Worm (Caenorhabditis elegans) whole organism, L4 larva: ENCODE measurements around the gene garr-1.

Experiments used
- D1046.2 ChIP-seq: fragments of 200-800 bp; sonication (Bioruptor generic); IDR thresholded peaks from 2 replicates; pipeline ENCODE4 v1.3.6; 2022; ENCODE audit warnings: missing genetic modification characterization, missing compliant biosample characterization
- F10B5.3 ChIP-seq: sonication (generic microtip); optimal IDR thresholded peaks from 2 replicates; lab custom pipeline; 2016; ENCODE audit warnings: mild to moderate bottlenecking, missing genetic modification characterization, missing compliant biosample characterization
- F26F4.8 ChIP-seq: fragments of 200-800 bp; sonication (Bioruptor generic); conservative IDR thresholded peaks from 2 replicates; pipeline ENCODE4 v1.3.6; 2022; ENCODE audit warnings: missing genetic modification characterization, missing compliant biosample characterization
- F49E8.2 ChIP-seq: sonication (generic microtip); optimal IDR thresholded peaks from 2 replicates; lab custom pipeline; 2016; ENCODE audit warnings: missing compliant biosample characterization, mild to moderate bottlenecking, missing genetic modification characterization, borderline replicate concordance
- Y48G9A.11 ChIP-seq: fragments of 200-800 bp; sonication (Bioruptor generic); IDR thresholded peaks from 2 replicates; pipeline ENCODE4 v1.3.6; 2022; ENCODE audit warnings: missing genetic modification reagents, missing genetic modification characterization, missing compliant biosample characterization
- Y75B8A.6 ChIP-seq: fragments of 200-800 bp; sonication (Bioruptor generic); IDR thresholded peaks from 2 replicates; pipeline ENCODE4 v1.3.6; 2022; ENCODE audit warnings: missing genetic modification reagents, missing genetic modification characterization, missing compliant biosample characterization
- aha-1 ChIP-seq: fragments of 150-350 bp; peaks from one replicate; lab custom pipeline; 2014; ENCODE audit warnings: missing biosample characterization, missing genetic modification characterization
- arid-1 ChIP-seq: fragments of 200-800 bp; sonication (Bioruptor generic); conservative IDR thresholded peaks from 2 replicates; pipeline ENCODE4 v1.3.6; 2022; ENCODE audit warnings: missing genetic modification reagents, missing genetic modification characterization, missing compliant biosample characterization
- ctbp-1 ChIP-seq: fragments of 200-800 bp; sonication (Bioruptor generic); IDR thresholded peaks from 2 replicates; pipeline ENCODE4 v1.3.6; 2022; ENCODE audit warnings: missing genetic modification reagents, missing genetic modification characterization, missing compliant biosample characterization
- daf-19 ChIP-seq: fragments of 200-800 bp; sonication (Bioruptor generic); conservative IDR thresholded peaks from 2 replicates; pipeline ENCODE4 v1.3.6; 2022; ENCODE audit warnings: missing genetic modification characterization, missing compliant biosample characterization
- dmd-6 ChIP-seq: fragments of 200-800 bp; sonication (Bioruptor generic); IDR thresholded peaks from 2 replicates; pipeline ENCODE4 v1.3.6; 2022; ENCODE audit warnings: missing genetic modification reagents, missing genetic modification characterization, missing compliant biosample characterization
- dpl-1 ChIP-seq: fragments of 150-350 bp; optimal IDR thresholded peaks from 2 replicates; lab custom pipeline; 2014; ENCODE audit warnings: missing biosample characterization, missing genetic modification reagents, missing genetic modification characterization
- duxl-1 ChIP-seq: sonication (generic microtip); optimal IDR thresholded peaks from 2 replicates; lab custom pipeline; 2016; ENCODE audit warnings: mild to moderate bottlenecking, missing genetic modification characterization, moderate library complexity, missing compliant biosample characterization; ENCODE audit not compliant: poor library complexity
- dve-1 ChIP-seq: sonication (generic microtip); optimal IDR thresholded peaks from 2 replicates; lab custom pipeline; 2017; ENCODE audit warnings: antibody characterized with exemption, mild to moderate bottlenecking, missing genetic modification characterization, missing compliant biosample characterization; ENCODE audit not compliant: insufficient read depth
- egl-43 ChIP-seq: fragments of 200-800 bp; sonication (Bioruptor generic); IDR thresholded peaks from 2 replicates; pipeline ENCODE4 v1.3.6; 2022; ENCODE audit warnings: missing genetic modification reagents, missing genetic modification characterization, missing compliant biosample characterization
- gei-8 ChIP-seq: fragments of 200-800 bp; sonication (Bioruptor generic); optimal IDR thresholded peaks from 2 replicates; lab custom pipeline; 2018; ENCODE audit warnings: mild to moderate bottlenecking, missing genetic modification characterization, missing compliant biosample characterization
- hif-1 ChIP-seq, 2 experiments: sonication (generic microtip); optimal IDR thresholded peaks; 2 replicates each; lab custom pipeline; 2016 to 2017; ENCODE audit warnings: missing compliant biosample characterization in 2 of 2, missing genetic modification characterization in 2 of 2, missing genetic modification reagents in 2 of 2, missing genotype in 2 of 2, mild to moderate bottlenecking in 1 of 2
- hlh-11 ChIP-seq: fragments of 200-800 bp; sonication (Bioruptor generic); optimal IDR thresholded peaks from 2 replicates; lab custom pipeline; 2018; ENCODE audit warnings: mild to moderate bottlenecking, missing genetic modification characterization, missing compliant biosample characterization
- hlh-30 ChIP-seq: sonication (generic microtip); optimal IDR thresholded peaks from 2 replicates; lab custom pipeline; 2017; ENCODE audit warnings: antibody characterized with exemption, mild to moderate bottlenecking, missing genetic modification characterization, missing compliant biosample characterization; ENCODE audit not compliant: insufficient read depth
- hmg-1.1 ChIP-seq: fragments of 200-800 bp; sonication (Bioruptor generic); IDR thresholded peaks from 2 replicates; pipeline ENCODE4 v1.3.6; 2022; ENCODE audit warnings: missing genetic modification reagents, missing genetic modification characterization, missing compliant biosample characterization
- lin-1 ChIP-seq: fragments of 200-800 bp; sonication (Bioruptor generic); IDR thresholded peaks from 2 replicates; pipeline ENCODE4 v1.3.6; 2022; ENCODE audit warnings: missing genetic modification reagents, missing genetic modification characterization, missing compliant biosample characterization
- lin-15B ChIP-seq: fragments of 150-350 bp; sonication (generic microtip); optimal IDR thresholded peaks from 3 replicates; lab custom pipeline; 2014; ENCODE audit warnings: missing biosample characterization, missing genetic modification characterization
- lin-38 ChIP-seq: fragments of 200-800 bp; sonication (Bioruptor generic); IDR thresholded peaks from 2 replicates; pipeline ENCODE4 v1.3.6; 2022; ENCODE audit warnings: missing genetic modification reagents, missing genetic modification characterization, missing compliant biosample characterization
- lsy-2 ChIP-seq, 2 experiments: fragments of 150-350 bp in 1 of 2; sonication (generic microtip) in 1 of 2; optimal IDR thresholded peaks; 2 replicates each; lab custom pipeline; 2014 to 2017; ENCODE audit warnings: missing biosample characterization in 2 of 2, missing genetic modification characterization in 2 of 2
- madf-5 ChIP-seq, 2 experiments: fragments of 200-800 bp; sonication (Bioruptor generic); IDR thresholded peaks; 2 replicates each; pipeline ENCODE4 v1.3.6; 2022; ENCODE audit warnings: missing compliant biosample characterization in 2 of 2, missing genetic modification characterization in 2 of 2
- mdl-1 ChIP-seq, 2 experiments: fragments of 150-350 bp in 1 of 2; sonication (generic microtip) in 1 of 2; optimal IDR thresholded peaks; 2 replicates each; lab custom pipeline; 2014 to 2017; ENCODE audit warnings: missing biosample characterization in 2 of 2, missing genetic modification characterization in 2 of 2
- mep-1 ChIP-seq: fragments of 150-350 bp; sonication (generic microtip); optimal IDR thresholded peaks from 3 replicates; lab custom pipeline; 2014; ENCODE audit warnings: missing biosample characterization, missing genetic modification characterization
- mes-2 ChIP-seq: sonication (generic microtip); optimal IDR thresholded peaks from 2 replicates; lab custom pipeline; 2016; ENCODE audit warnings: missing genotype, mild to moderate bottlenecking, missing genetic modification characterization, missing compliant biosample characterization; ENCODE audit not compliant: poor library complexity, severe bottlenecking
- mxl-2 ChIP-seq: fragments of 200-800 bp; sonication (Bioruptor generic); conservative IDR thresholded peaks from 2 replicates; pipeline ENCODE4 v1.3.6; 2022; ENCODE audit warnings: missing genetic modification reagents, missing genetic modification characterization, missing compliant biosample characterization
- mxl-3 ChIP-seq: fragments of 200-800 bp; sonication (Bioruptor generic); optimal IDR thresholded peaks from 2 replicates; lab custom pipeline; 2018; ENCODE audit warnings: mild to moderate bottlenecking, missing genetic modification characterization, missing compliant biosample characterization
- nhr-102 ChIP-seq: sonication (generic microtip); optimal IDR thresholded peaks from 2 replicates; lab custom pipeline; 2016; ENCODE audit warnings: mild to moderate bottlenecking, missing genetic modification characterization, moderate library complexity, missing compliant biosample characterization
- nhr-11 ChIP-seq: fragments of 150-350 bp; optimal IDR thresholded peaks from 2 replicates; lab custom pipeline; 2014; ENCODE audit warnings: missing biosample characterization, missing genetic modification characterization
- nhr-25 ChIP-seq: sonication (generic microtip); optimal IDR thresholded peaks from 2 replicates; lab custom pipeline; 2017; ENCODE audit warnings: missing genetic modification characterization, mild to moderate bottlenecking, missing compliant biosample characterization, antibody characterized with exemption, moderate library complexity, borderline replicate concordance; ENCODE audit not compliant: insufficient read depth
- nhr-28 ChIP-seq: fragments of 150-350 bp; optimal IDR thresholded peaks from 2 replicates; lab custom pipeline; 2014; ENCODE audit warnings: missing biosample characterization, missing genetic modification characterization
- nhr-41 ChIP-seq: fragments of 200-800 bp; sonication (Bioruptor generic); IDR thresholded peaks from 2 replicates; pipeline ENCODE4 v1.3.6; 2022; ENCODE audit warnings: missing genetic modification reagents, missing genetic modification characterization, missing compliant biosample characterization
- nhr-6 ChIP-seq: fragments of 150-350 bp; optimal IDR thresholded peaks from 2 replicates; lab custom pipeline; 2014; ENCODE audit warnings: missing biosample characterization, missing genetic modification characterization
- nhr-76 ChIP-seq: fragments of 150-350 bp; optimal IDR thresholded peaks from 2 replicates; lab custom pipeline; 2014; ENCODE audit warnings: missing biosample characterization, missing genetic modification characterization
- nhr-77 ChIP-seq: fragments of 150-350 bp; optimal IDR thresholded peaks from 2 replicates; lab custom pipeline; 2014; ENCODE audit warnings: missing biosample characterization, missing genetic modification characterization
- pha-4 ChIP-seq, 2 experiments: fragments of 150-350 bp in 1 of 2; fragments of 200-800 bp in 1 of 2; sonication (Bioruptor generic) in 1 of 2; IDR thresholded peaks in 1 of 2; optimal IDR thresholded peaks in 1 of 2; 2 replicates each; pipeline versions ENCODE4 v1.3.6 to Lab custom; 2014 to 2022; ENCODE audit warnings: missing genetic modification characterization in 2 of 2, missing genetic modification reagents in 2 of 2, missing biosample characterization in 1 of 2, missing compliant biosample characterization in 1 of 2
- rbr-2 ChIP-seq: sonication (generic microtip); optimal IDR thresholded peaks from 2 replicates; lab custom pipeline; 2016; ENCODE audit warnings: missing genotype, missing genetic modification characterization, missing compliant biosample characterization
- sdz-12 ChIP-seq: fragments of 200-800 bp; sonication (Bioruptor generic); optimal IDR thresholded peaks from 2 replicates; lab custom pipeline; 2018; ENCODE audit warnings: mild to moderate bottlenecking, missing genetic modification characterization, missing compliant biosample characterization
- spr-3 ChIP-seq: fragments of 200-800 bp; sonication (Bioruptor generic); optimal IDR thresholded peaks from 2 replicates; lab custom pipeline; 2018; ENCODE audit warnings: mild to moderate bottlenecking, missing genetic modification characterization, missing compliant biosample characterization
- tra-1 ChIP-seq: fragments of 200-800 bp; sonication (Bioruptor generic); IDR thresholded peaks from 2 replicates; pipeline ENCODE4 v1.3.6; 2022; ENCODE audit warnings: missing genetic modification reagents, missing genetic modification characterization, missing compliant biosample characterization
- unc-39 ChIP-seq: sonication (generic microtip); optimal IDR thresholded peaks from 2 replicates; lab custom pipeline; 2017; ENCODE audit warnings: missing biosample characterization, missing genetic modification characterization
- unc-62 ChIP-seq, 3 experiments: fragments of 150-350 bp in 1 of 3; sonication (generic microtip); optimal IDR thresholded peaks in 2 of 3; peaks in 1 of 3; 1 replicate in 1 of 3; 2 replicates in 2 of 3; lab custom pipeline; 2014 to 2017; ENCODE audit warnings: missing biosample characterization in 3 of 3, missing genetic modification characterization in 3 of 3, missing genetic modification reagents in 3 of 3, missing genotype in 1 of 3
- vab-7 ChIP-seq: fragments of 200-800 bp; sonication (Bioruptor generic); IDR thresholded peaks from 2 replicates; pipeline ENCODE4 v1.3.6; 2022; ENCODE audit warnings: missing genetic modification reagents, missing genetic modification characterization, missing compliant biosample characterization
- zfp-3 ChIP-seq: fragments of 200-800 bp; sonication (Bioruptor generic); conservative IDR thresholded peaks from 2 replicates; pipeline ENCODE4 v1.3.6; 2022; ENCODE audit warnings: missing genetic modification reagents, missing genetic modification characterization, missing compliant biosample characterization
- ztf-11 ChIP-seq: fragments of 150-350 bp; optimal IDR thresholded peaks from 2 replicates; lab custom pipeline; 2014; ENCODE audit warnings: missing biosample characterization, missing genetic modification characterization

garr-1 gene

ce11 chrIV:393409-393930 lies 32.5 kb upstream of the garr-1 start, which contains the start of the genes T07A9.15 and nog-1:
Gene T07A9.15, minus strand, starts transcription at chrIV:393546.
Gene nog-1, plus strand, starts transcription at chrIV:393880.
- TF ChIP-seq mep-1 (tag; lab: Kevin White, UChicago) (peak; percentile 68), lin-38 (GFP tag; lab: Robert Waterston, UW) (peak; percentile 65), nhr-102 (tag; lab: Kevin White, UChicago) (no peak), nhr-11 (tag; lab: Kevin White, UChicago) (peak; percentile 27), nhr-41 (GFP tag; lab: Robert Waterston, UW) (no peak), F49E8.2 (tag; lab: Kevin White, UChicago) (no peak), daf-19 (GFP tag; lab: Robert Waterston, UW) (no peak), unc-62 (GFP tag; optimal IDR thresholded peaks at IDR 0.05 in 1 of 2; lab: Kevin White, UChicago) (no peak), unc-62 (tag; optimal IDR thresholded peaks at IDR 0.05; lab: Kevin White, UChicago) (no peak), mxl-2 (GFP tag; lab: Robert Waterston, UW) (no peak), hlh-11 (tag; lab: Kevin White, UChicago) (peak; percentile 27), rbr-2 (tag; lab: Kevin White, UChicago) (peak; percentile 41), sdz-12 (GFP tag; lab: Kevin White, UChicago) (no peak), dpl-1 (GFP tag; lab: Kevin White, UChicago) (peak; percentile 63), F10B5.3 (tag; lab: Kevin White, UChicago) (no peak), duxl-1 (peak; percentile 18), D1046.2 (GFP tag; lab: Robert Waterston, UW) (no peak), lin-1 (no peak), zfp-3 (no peak), nhr-28 (tag; lab: Kevin White, UChicago) (no peak), ztf-11 (tag; lab: Kevin White, UChicago) (no peak), tra-1 (GFP tag; lab: Robert Waterston, UW) (no peak), madf-5 (GFP tag; IDR thresholded peaks at IDR 0.05; lab: Robert Waterston, UW) (no peak), arid-1 (0 out of 2 replicates have a peak, but pooled peaks have one; percentile 19), mes-2 (tag; lab: Kevin White, UChicago) (peak; percentile 88), Y75B8A.6 (GFP tag; lab: Robert Waterston, UW) (no peak), Y48G9A.11 (GFP tag; lab: Robert Waterston, UW) (no peak), gei-8 (GFP tag; lab: Kevin White, UChicago) (no peak), mxl-3 (no peak), dve-1 (tag; lab: Kevin White, UChicago) (peak; percentile 33), ctbp-1 (GFP tag; lab: Robert Waterston, UW) (no peak), hmg-1.1 (GFP tag; lab: Robert Waterston, UW) (peak; percentile 51; the same call in 1 of the 2 replicates), aha-1 (tag; lab: Kevin White, UChicago) (peak; percentile 89), nhr-76 (no peak), lin-15B (tag; lab: Kevin White, UChicago) (no peak), egl-43 (GFP tag; lab: Robert Waterston, UW) (no peak), mdl-1 (tag; optimal IDR thresholded peaks at IDR 0.05; lab: Kevin White, UChicago) (no peak), nhr-25 (peak; percentile 40), hif-1 (tag; optimal IDR thresholded peaks at IDR 0.05; lab: Kevin White, UChicago) (peak in 1 of 2 experiments; percentile 27), dmd-6 (GFP tag; lab: Robert Waterston, UW) (peak; percentile 31; the same call in 1 of the 2 replicates), vab-7 (0 out of 2 replicates have a peak, but pooled peaks have one; percentile 22), pha-4 (GFP tag; IDR thresholded peaks at IDR 0.05; lab: Robert Waterston, UW) (0 out of 2 replicates have a peak, but pooled peaks have one; percentile 28), pha-4 (tag; optimal IDR thresholded peaks at IDR 0.05; lab: Kevin White, UChicago) (peak; percentile 33), F26F4.8 (GFP tag; lab: Robert Waterston, UW) (no peak), hlh-30 (tag; lab: Kevin White, UChicago) (peak; percentile 92), nhr-77 (tag; lab: Kevin White, UChicago) (peak; percentile 44), unc-39 (tag; lab: Kevin White, UChicago) (no peak), lsy-2 (tag; optimal IDR thresholded peaks at IDR 0.05; lab: Kevin White, UChicago) (peak; percentile 93 to 99), nhr-6 (tag; lab: Kevin White, UChicago) (peak; percentile 66), spr-3 (no peak)
